Fruit fly (Drosophila melanogaster): ENCODE results near the gene CG11563.
A peak's percentile ranks its signal among the peaks of the same experiment; 100 is the strongest.

CG11563 gene

DNA sequence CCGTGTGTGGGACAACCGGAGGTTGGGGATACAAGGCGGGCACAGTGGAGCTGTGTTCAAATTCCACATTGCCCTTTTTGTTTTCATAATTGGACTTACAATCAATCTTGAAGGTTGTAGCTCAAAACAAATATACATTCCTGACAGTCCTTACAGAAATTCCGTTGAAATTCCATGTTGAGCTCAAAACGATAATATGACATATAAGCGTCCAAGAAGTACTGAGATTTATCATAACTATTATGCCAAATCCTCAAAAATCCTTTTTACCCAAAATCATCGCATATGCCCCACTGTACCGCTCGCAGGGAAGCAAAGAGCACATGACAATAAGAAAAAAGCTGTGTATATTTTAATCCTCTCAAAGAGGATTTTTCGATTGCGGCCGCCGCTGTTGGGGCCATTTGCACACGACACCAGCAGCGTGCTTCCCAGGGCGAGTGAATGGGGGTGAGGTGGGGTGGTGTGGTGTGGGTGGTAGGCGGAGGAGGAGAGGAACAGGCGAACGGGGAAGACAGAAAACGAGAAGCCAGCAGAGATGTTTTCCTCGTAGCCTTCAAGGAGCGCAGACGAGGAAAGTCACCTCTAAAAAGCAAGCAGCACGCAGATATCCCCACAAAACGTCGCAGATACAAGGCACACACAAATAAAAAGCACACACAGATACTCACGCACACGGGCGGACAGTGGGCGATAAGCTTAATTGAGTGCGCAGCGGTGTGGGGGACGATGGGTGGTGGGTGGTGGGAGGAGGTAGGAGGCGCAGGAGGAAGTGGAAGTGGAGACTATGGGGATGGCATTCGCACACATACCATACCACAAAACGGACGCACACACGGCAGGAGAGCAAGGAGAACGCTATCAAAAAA lies 19.3 kb upstream of the CG11563 start (continued):
- peak; percentile 58 for TF ChIP-seq CG9817 (tag; optimal IDR thresholded peaks at IDR 0.05)
- peak; percentile 74 for TF ChIP-seq CoRest (tag; optimal IDR thresholded peaks at IDR 0.05)
- no peak for TF ChIP-seq Neu2 (GFP tag; optimal IDR thresholded peaks at IDR 0.05; ENCODE audit: borderline replicate concordance)
- TF ChIP-seq danr (GFP tag; IDR thresholded peaks at IDR 0.05), result no peak
- TF ChIP-seq CG4328 (GFP tag; optimal IDR thresholded peaks at IDR 0.05), result no peak
- TF ChIP-seq CG6683 (GFP tag; optimal IDR thresholded peaks at IDR 0.05), result peak; percentile 15
- TF ChIP-seq unc-4 (GFP tag; IDR thresholded peaks at IDR 0.05; ENCODE audit: partially characterized antibody), result no peak
- peak; percentile 45 for TF ChIP-seq NK7.1 (GFP tag; optimal IDR thresholded peaks at IDR 0.05)
- TF ChIP-seq CG31365 (tag; optimal IDR thresholded peaks at IDR 0.05), result no peak
- peak; percentile 99 for TF ChIP-seq MTF-1 (GFP tag; optimal IDR thresholded peaks at IDR 0.05; ENCODE audit: borderline replicate concordance)
- peak; percentile 5 for TF ChIP-seq chn (GFP tag; optimal IDR thresholded peaks at IDR 0.05)
- 0 out of 3 replicates have a peak, but pooled peaks have one; percentile 41 for TF ChIP-seq CG34422 (GFP tag; IDR thresholded peaks at IDR 0.05)
- 0 out of 3 replicates have a peak, but pooled peaks have one; percentile 17 for TF ChIP-seq Dbx (GFP tag; IDR thresholded peaks at IDR 0.05)
- TF ChIP-seq MESR4 (GFP tag; optimal IDR thresholded peaks at IDR 0.05), result no peak
- no peak for TF ChIP-seq CG2889 (GFP tag; IDR thresholded peaks at IDR 0.05)
- peak; percentile 80; the same call in 2 of the 3 replicates for TF ChIP-seq dysf (GFP tag; IDR thresholded peaks at IDR 0.05)
- TF ChIP-seq tna (GFP tag; IDR thresholded peaks at IDR 0.05; ENCODE audit: partially characterized antibody), result no peak
- no peak for TF ChIP-seq CG17912 (GFP tag; optimal IDR thresholded peaks at IDR 0.05)
- TF ChIP-seq CG11093 (GFP tag; IDR thresholded peaks at IDR 0.05), result no peak; the same call in 2 of the 3 replicates
- no peak for TF ChIP-seq bigmax (GFP tag; optimal IDR thresholded peaks at IDR 0.05)
- TF ChIP-seq toy (GFP tag; IDR thresholded peaks at IDR 0.05), result no peak
- peak; percentile 38 for TF ChIP-seq Side (GFP tag; optimal IDR thresholded peaks at IDR 0.05)
- TF ChIP-seq nerfin-2 (GFP tag; IDR thresholded peaks at IDR 0.05; ENCODE audit: partially characterized antibody), result no peak
- TF ChIP-seq HLH4C (GFP tag; IDR thresholded peaks at IDR 0.05; ENCODE audit: partially characterized antibody), result no peak
- TF ChIP-seq z (GFP tag; IDR thresholded peaks at IDR 0.05), result no peak
- TF ChIP-seq CG15479 (GFP tag; optimal IDR thresholded peaks at IDR 0.05), result no peak

DNA sequence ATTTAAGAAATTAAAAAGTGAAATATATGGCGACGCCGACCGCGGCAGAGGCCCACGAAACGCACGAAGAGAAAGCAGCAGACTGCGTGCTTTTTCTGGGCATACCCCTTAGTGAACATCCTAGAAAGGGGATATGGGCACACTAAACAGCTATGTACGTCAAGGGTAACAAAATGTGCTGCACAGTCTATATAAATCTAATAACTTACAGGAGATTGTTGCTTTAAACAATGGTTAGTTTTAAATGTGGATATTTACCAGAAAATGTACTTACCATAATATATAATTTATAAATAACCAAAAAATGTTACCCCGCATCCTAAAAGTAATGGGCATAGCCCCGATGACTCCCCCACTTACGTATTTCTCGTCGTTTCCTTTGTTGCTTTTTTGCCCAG lies 18.7 kb upstream of the CG11563 start:
- TF ChIP-seq bsh (GFP tag; optimal IDR thresholded peaks at IDR 0.05) (peak in 1 of 2 experiments; percentile 23), vvl (GFP tag; IDR thresholded peaks at IDR 0.05) (no peak), lola (GFP tag; optimal IDR thresholded peaks at IDR 0.05) (no peak), CG1603 (tag; optimal IDR thresholded peaks at IDR 0.05) (peak; percentile 8), slp2 (GFP tag; optimal IDR thresholded peaks at IDR 0.05) (no peak), Mrtf (GFP tag; IDR thresholded peaks at IDR 0.05) (no peak), Oli (tag; optimal IDR thresholded peaks at IDR 0.05) (peak; percentile 15), zfh2 (GFP tag; optimal IDR thresholded peaks at IDR 0.05) (no peak), CG3995 (GFP tag; optimal IDR thresholded peaks at IDR 0.05) (no peak), Sox102F (GFP tag; optimal IDR thresholded peaks at IDR 0.05) (peak; percentile 26), tup (GFP tag; optimal IDR thresholded peaks at IDR 0.05) (no peak), dm (GFP tag; optimal IDR thresholded peaks at IDR 0.05) (no peak), gsb-n (tag; optimal IDR thresholded peaks at IDR 0.05) (no peak), row (GFP tag; IDR thresholded peaks at IDR 0.05) (peak; percentile 43; the same call in 1 of the 3 replicates), ab (GFP tag; optimal IDR thresholded peaks at IDR 0.05) (no peak), H2.0 (GFP tag; IDR thresholded peaks at IDR 0.05) (no peak), zfh1 (GFP tag; IDR thresholded peaks at IDR 0.05) (no peak), pfk (GFP tag; optimal IDR thresholded peaks at IDR 0.05) (no peak), abd-A (tag; optimal IDR thresholded peaks at IDR 0.05) (no peak), Fer1 (GFP tag; optimal IDR thresholded peaks at IDR 0.05) (no peak), CHES-1-like (GFP tag; optimal IDR thresholded peaks at IDR 0.05) (no peak), fd64A (GFP tag; optimal IDR thresholded peaks at IDR 0.05) (no peak), CG10654 (GFP tag; optimal IDR thresholded peaks at IDR 0.05) (no peak)
